Worm (Caenorhabditis elegans) whole organism, L4/young adult: Measurements from ENCODE around the gene mob-2.

Source experiments
- dao-5 ChIP-seq: sonication (generic microtip); optimal IDR thresholded peaks from 2 replicates; lab custom pipeline; 2016; ENCODE audit warnings: missing genotype, missing genetic modification characterization, moderate library complexity, missing compliant biosample characterization
- him-1 ChIP-seq: sonication (generic microtip); optimal IDR thresholded peaks from 2 replicates; lab custom pipeline; 2016; ENCODE audit warnings: missing genotype, missing genetic modification reagents, missing genetic modification characterization, missing compliant biosample characterization

- no peak for TF ChIP-seq dao-5 (tag; lab: Kevin White, UChicago)
- TF ChIP-seq him-1 (tag; lab: Kevin White, UChicago), result no peak
These were observed 32.4 kb upstream of the mob-2 start for ce11 chrX:13202312-13202711.
